Worm (Caenorhabditis elegans) whole organism, L1 larva: ENCODE results near the gene Y57G11C.1144.

Experiments
- C16A3.4 ChIP-seq: fragments of 150-350 bp; optimal IDR thresholded peaks from 2 replicates; lab custom pipeline; 2014; ENCODE audit warnings: missing biosample characterization, missing genetic modification characterization
- aha-1 ChIP-seq: fragments of 150-350 bp; optimal IDR thresholded peaks from 2 replicates; lab custom pipeline; 2014; ENCODE audit warnings: missing biosample characterization, missing genetic modification characterization
- aly-2 ChIP-seq: fragments of 150-350 bp; optimal IDR thresholded peaks from 2 replicates; lab custom pipeline; 2014; ENCODE audit warnings: missing biosample characterization, missing genetic modification characterization
- ama-1 ChIP-seq: fragments of 150-350 bp; optimal IDR thresholded peaks from 2 replicates; lab custom pipeline; 2014
- ceh-88 ChIP-seq: fragments of 200-800 bp; sonication (Bioruptor generic); IDR thresholded peaks from 2 replicates; pipeline ENCODE4 v1.3.6; 2022; ENCODE audit warnings: missing genetic modification characterization, missing compliant biosample characterization
- dpl-1 ChIP-seq, 3 experiments: fragments of 150-350 bp in 2 of 3; sonication (generic microtip) in 1 of 3; optimal IDR thresholded peaks; 2 replicates each; lab custom pipeline; 2014 to 2017; ENCODE audit warnings: missing biosample characterization in 3 of 3, missing genetic modification characterization in 3 of 3, missing genetic modification reagents in 3 of 3
- elt-2 ChIP-seq: sonication (generic microtip); optimal IDR thresholded peaks from 2 replicates; lab custom pipeline; 2016; ENCODE audit warnings: missing genetic modification characterization, mild to moderate bottlenecking, inconsistent platforms, missing compliant biosample characterization, missing genetic modification reagents
- elt-3 ChIP-seq, 6 experiments: fragments of 150-350 bp in 1 of 6; sonication (generic microtip); optimal IDR thresholded peaks; 2 replicates each; lab custom pipeline; 2017 to 2018; ENCODE audit warnings: missing biosample characterization in 6 of 6, missing genetic modification characterization in 6 of 6, inconsistent platforms in 1 of 6
- fkh-4 ChIP-seq: sonication (generic microtip); optimal IDR thresholded peaks from 2 replicates; lab custom pipeline; 2016; ENCODE audit warnings: missing compliant biosample characterization, missing genetic modification characterization, borderline replicate concordance
- mdl-1 ChIP-seq, 2 experiments: fragments of 150-350 bp; optimal IDR thresholded peaks; 2 replicates each; lab custom pipeline; 2014 to 2017; ENCODE audit warnings: missing biosample characterization in 2 of 2, missing genetic modification characterization in 2 of 2, inconsistent platforms in 1 of 2
- mep-1 ChIP-seq: fragments of 150-350 bp; optimal IDR thresholded peaks from 2 replicates; lab custom pipeline; 2014; ENCODE audit warnings: missing biosample characterization, missing genetic modification characterization
- pqm-1 ChIP-seq: sonication (generic microtip); optimal IDR thresholded peaks from 3 replicates; lab custom pipeline; 2017; ENCODE audit warnings: missing biosample characterization, missing genetic modification characterization
- unc-62 ChIP-seq: fragments of 150-350 bp; optimal IDR thresholded peaks from 2 replicates; lab custom pipeline; 2014; ENCODE audit warnings: missing biosample characterization, missing genetic modification reagents, missing genetic modification characterization
- ztf-4 ChIP-seq: fragments of 150-350 bp; optimal IDR thresholded peaks from 2 replicates; lab custom pipeline; 2014; ENCODE audit warnings: missing biosample characterization, missing genetic modification characterization

DNA sequence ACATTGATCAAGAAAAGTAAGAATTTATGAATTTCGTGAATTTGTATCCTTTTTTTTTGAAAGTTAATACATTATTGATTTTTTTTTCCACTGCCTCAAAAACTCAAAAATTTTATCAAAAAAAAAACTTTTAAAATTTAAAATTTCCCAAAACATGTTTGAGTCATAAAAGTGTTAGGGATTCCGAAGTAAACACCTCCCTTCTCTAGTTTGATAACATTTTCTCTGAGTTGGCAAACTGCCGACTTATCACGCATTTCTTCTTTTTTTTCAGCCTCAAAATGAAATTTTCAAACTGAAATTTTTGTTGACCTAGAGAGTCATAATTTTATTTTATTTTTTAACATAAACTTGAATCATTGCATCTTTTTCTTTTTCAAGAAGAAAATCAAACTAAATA, 46.2 kb upstream of the Y57G11C.1144 start:
- TF ChIP-seq ztf-4 (no peak), mep-1 (no peak), fkh-4 (tag; lab: Kevin White, UChicago) (no peak), ama-1 (lab: Kevin White, UChicago) (no peak), mdl-1 (tag; optimal IDR thresholded peaks at IDR 0.05; lab: Kevin White, UChicago) (no peak), elt-3 (tag; optimal IDR thresholded peaks at IDR 0.05; lab: Kevin White, UChicago) (no peak), aha-1 (tag; lab: Kevin White, UChicago) (no peak), C16A3.4 (tag; lab: Kevin White, UChicago) (no peak), dpl-1 (GFP tag; optimal IDR thresholded peaks at IDR 0.05; lab: Kevin White, UChicago) (no peak), unc-62 (no peak), elt-2 (tag; lab: Kevin White, UChicago) (no peak), aly-2 (tag; lab: Kevin White, UChicago) (no peak), ceh-88 (GFP tag; lab: Robert Waterston, UW) (no peak), pqm-1 (tag; lab: Kevin White, UChicago) (no peak)
